Fruit fly (Drosophila melanogaster) whole organism, embryonic: ENCODE results near the gene IRSp53.

Experiments used
- Ada2b ChIP-seq: fragments of 200-800 bp; sonication (Bioruptor generic); IDR thresholded peaks from 2 replicates; pipeline ENCODE4 v1.3.6; 2022; ENCODE audit warnings: missing biosample characterization, missing genetic modification characterization
- Bteb2 ChIP-seq: fragments of 200-800 bp; sonication (Bioruptor generic); optimal IDR thresholded peaks from 2 replicates; lab custom pipeline; 2016; ENCODE audit warnings: missing biosample characterization, missing genetic modification characterization
- CG16815 ChIP-seq: fragments of 200-800 bp; sonication (Bioruptor generic); optimal IDR thresholded peaks from 3 replicates; lab custom pipeline; 2017; ENCODE audit warnings: missing biosample characterization, mild to moderate bottlenecking, missing genetic modification characterization
- CG17385 ChIP-seq: fragments of 200-800 bp; sonication (Bioruptor generic); optimal IDR thresholded peaks from 3 replicates; lab custom pipeline; 2018; ENCODE audit warnings: missing biosample characterization, mild to moderate bottlenecking, missing genetic modification characterization
- CG1832 ChIP-seq: fragments of 200-800 bp; sonication (Bioruptor generic); optimal IDR thresholded peaks from 2 replicates; lab custom pipeline; 2017; ENCODE audit warnings: missing biosample characterization, mild to moderate bottlenecking, missing genetic modification characterization, inconsistent platforms
- CG18764 ChIP-seq: fragments of 200-800 bp; sonication (Bioruptor generic); optimal IDR thresholded peaks from 3 replicates; lab custom pipeline; 2016; ENCODE audit warnings: missing biosample characterization, missing genetic modification characterization
- CG2116 ChIP-seq: fragments of 200-800 bp; sonication (Bioruptor generic); optimal IDR thresholded peaks from 3 replicates; lab custom pipeline; 2018; ENCODE audit warnings: missing biosample characterization, mild to moderate bottlenecking, missing genetic modification characterization
- CG31365 ChIP-seq: fragments of 200-800 bp; sonication (Bioruptor generic); optimal IDR thresholded peaks from 2 replicates; lab custom pipeline; 2018; ENCODE audit warnings: missing biosample characterization, mild to moderate bottlenecking, missing genetic modification characterization
- CG32767 ChIP-seq: fragments of 200-800 bp; sonication (Bioruptor generic); IDR thresholded peaks from 2 replicates; pipeline ENCODE4 v1.3.6; 2022; ENCODE audit warnings: missing biosample characterization, missing genetic modification characterization
- CG34422 ChIP-seq: fragments of 200-800 bp; sonication (Bioruptor generic); IDR thresholded peaks from 3 replicates; pipeline ENCODE4 v1.3.6; 2022; ENCODE audit warnings: missing biosample characterization, missing genetic modification characterization
- CG4360 ChIP-seq: fragments of 200-800 bp; sonication (Bioruptor generic); IDR thresholded peaks from 2 replicates; pipeline ENCODE4 v1.3.6; 2022; ENCODE audit warnings: missing biosample characterization, missing genetic modification characterization
- CG7928 ChIP-seq: fragments of 200-800 bp; sonication (Bioruptor generic); optimal IDR thresholded peaks from 2 replicates; lab custom pipeline; 2017; ENCODE audit warnings: missing biosample characterization, mild to moderate bottlenecking, missing genetic modification characterization
- CG8281 ChIP-seq: fragments of 200-800 bp; sonication (Bioruptor generic); optimal IDR thresholded peaks from 2 replicates; lab custom pipeline; 2018; ENCODE audit warnings: missing biosample characterization, mild to moderate bottlenecking, missing genetic modification characterization, moderate library complexity
- CG9727 ChIP-seq: fragments of 200-800 bp; sonication (Bioruptor generic); optimal IDR thresholded peaks from 3 replicates; lab custom pipeline; 2017; ENCODE audit warnings: missing biosample characterization, mild to moderate bottlenecking, missing genetic modification characterization
- D ChIP-seq, 2 experiments: fragments of 200-800 bp in 1 of 2; fragments of >200 bp in 1 of 2; sonication (Bioruptor generic) in 1 of 2; optimal IDR thresholded peaks; 2 replicates in 1 of 2; 3 replicates in 1 of 2; lab custom pipeline; 2017; ENCODE audit warnings: mild to moderate bottlenecking in 1 of 2, missing biosample characterization in 1 of 2, missing genetic modification characterization in 1 of 2, missing genetic modification reagents in 1 of 2
- Dbx ChIP-seq: fragments of 200-800 bp; sonication (Bioruptor generic); IDR thresholded peaks from 3 replicates; pipeline ENCODE4 v1.3.6; 2022; ENCODE audit warnings: missing biosample characterization, missing genetic modification characterization
- Dll ChIP-seq: fragments of 200-800 bp; sonication (Bioruptor generic); IDR thresholded peaks from 4 replicates; pipeline ENCODE4 v1.3.6; 2022; ENCODE audit warnings: missing biosample characterization, missing genetic modification characterization; ENCODE audit not compliant: partially characterized antibody
- Drgx ChIP-seq: fragments of 200-800 bp; sonication (Bioruptor generic); IDR thresholded peaks from 2 replicates; pipeline ENCODE4 v1.3.6; 2022; ENCODE audit warnings: missing biosample characterization, missing genetic modification characterization
- E2f1 ChIP-seq: fragments of 200-800 bp; sonication (Bioruptor generic); IDR thresholded peaks from 2 replicates; pipeline ENCODE4 v1.3.6; 2022; ENCODE audit warnings: missing biosample characterization, missing genetic modification characterization
- E2f2 ChIP-seq: fragments of 200-800 bp; sonication (Bioruptor generic); IDR thresholded peaks from 2 replicates; pipeline ENCODE4 v1.3.6; 2022; ENCODE audit warnings: missing biosample characterization, missing genetic modification characterization
- Fer3 ChIP-seq: fragments of 200-800 bp; sonication (Bioruptor generic); optimal IDR thresholded peaks from 2 replicates; lab custom pipeline; 2018; ENCODE audit warnings: missing biosample characterization, mild to moderate bottlenecking, missing genetic modification characterization, moderate library complexity
- HLH3B ChIP-seq: fragments of 200-800 bp; sonication (Bioruptor generic); IDR thresholded peaks from 2 replicates; pipeline ENCODE4 v1.3.6; 2022; ENCODE audit warnings: missing biosample characterization, missing genetic modification characterization
- NfI ChIP-seq: fragments of 200-800 bp; sonication (Bioruptor generic); optimal IDR thresholded peaks from 3 replicates; lab custom pipeline; 2018; ENCODE audit warnings: missing biosample characterization, mild to moderate bottlenecking, missing genetic modification characterization, moderate library complexity
- PHDP ChIP-seq: fragments of 200-800 bp; sonication (Bioruptor generic); optimal IDR thresholded peaks from 3 replicates; lab custom pipeline; 2018; ENCODE audit warnings: missing biosample characterization, mild to moderate bottlenecking, missing genetic modification characterization, moderate library complexity
- Pdp1 ChIP-seq, 2 experiments: fragments of 200-800 bp; sonication (Bioruptor generic); optimal IDR thresholded peaks; 3 replicates each; lab custom pipeline; 2016; ENCODE audit warnings: missing biosample characterization in 2 of 2, missing genetic modification characterization in 2 of 2, mild to moderate bottlenecking in 1 of 2, moderate library complexity in 1 of 2
- Spps ChIP-seq: fragments of 200-800 bp; sonication (Bioruptor generic); optimal IDR thresholded peaks from 2 replicates; lab custom pipeline; 2018; ENCODE audit warnings: missing biosample characterization, mild to moderate bottlenecking, missing genetic modification characterization
- Xbp1 ChIP-seq: fragments of 200-800 bp; sonication (Bioruptor generic); optimal IDR thresholded peaks from 3 replicates; lab custom pipeline; 2016; ENCODE audit warnings: missing biosample characterization, mild to moderate bottlenecking, missing genetic modification characterization
- Xrp1 ChIP-seq: fragments of 200-800 bp; sonication (Bioruptor generic); IDR thresholded peaks from 2 replicates; pipeline ENCODE4 v1.3.6; 2022; ENCODE audit warnings: missing biosample characterization, missing genetic modification characterization
- ase ChIP-seq: fragments of 200-800 bp; sonication (Bioruptor generic); IDR thresholded peaks from 3 replicates; pipeline ENCODE4 v1.3.6; 2022; ENCODE audit warnings: missing biosample characterization, missing genetic modification characterization
- bsh ChIP-seq, 2 experiments: fragments of 200-800 bp; sonication (Bioruptor generic); optimal IDR thresholded peaks; 2 replicates each; lab custom pipeline; 2017 to 2018; ENCODE audit warnings: mild to moderate bottlenecking in 2 of 2, missing biosample characterization in 2 of 2, missing genetic modification characterization in 2 of 2, moderate library complexity in 1 of 2
- cas ChIP-seq: fragments of 200-800 bp; sonication (Bioruptor generic); IDR thresholded peaks from 2 replicates; pipeline ENCODE4 v1.3.6; 2022; ENCODE audit warnings: missing biosample characterization, missing genetic modification characterization
- dmrt11E ChIP-seq: fragments of 200-800 bp; sonication (Bioruptor generic); optimal IDR thresholded peaks from 3 replicates; lab custom pipeline; 2018; ENCODE audit warnings: missing biosample characterization, mild to moderate bottlenecking, missing genetic modification characterization, moderate library complexity
- gfzf ChIP-seq: fragments of 200-800 bp; sonication (Bioruptor generic); optimal IDR thresholded peaks from 2 replicates; lab custom pipeline; 2016; ENCODE audit warnings: missing biosample characterization, mild to moderate bottlenecking, missing genetic modification characterization, moderate library complexity
- hkb ChIP-seq, 2 experiments: fragments of 200-800 bp in 1 of 2; fragments of >200 bp in 1 of 2; sonication (Bioruptor generic) in 1 of 2; IDR thresholded peaks in 1 of 2; optimal IDR thresholded peaks in 1 of 2; 2 replicates each; pipeline versions ENCODE4 v1.3.6 to Lab custom; 2017 to 2022; ENCODE audit warnings: missing biosample characterization in 1 of 2, missing genetic modification characterization in 1 of 2
- luna ChIP-seq: fragments of 200-800 bp; sonication (Bioruptor generic); optimal IDR thresholded peaks from 2 replicates; lab custom pipeline; 2016; ENCODE audit warnings: missing biosample characterization, missing genetic modification characterization
- phol ChIP-seq: fragments of 200-800 bp; sonication (Bioruptor generic); optimal IDR thresholded peaks from 3 replicates; lab custom pipeline; 2018; ENCODE audit warnings: missing biosample characterization, mild to moderate bottlenecking, missing genetic modification characterization, moderate library complexity
- prd ChIP-seq, 3 experiments: fragments of >200 bp in 2 of 3; fragments of 200-800 bp in 1 of 3; sonication (Bioruptor generic) in 1 of 3; optimal IDR thresholded peaks in 2 of 3; IDR thresholded peaks in 1 of 3; 2 replicates in 2 of 3; 3 replicates in 1 of 3; pipeline versions ENCODE4 v1.3.6 to Lab custom; 2017 to 2022; ENCODE audit warnings: missing biosample characterization in 1 of 3, missing genetic modification characterization in 1 of 3
- pzg ChIP-seq: fragments of 200-800 bp; sonication (Bioruptor generic); optimal IDR thresholded peaks from 3 replicates; lab custom pipeline; 2018; ENCODE audit warnings: missing biosample characterization, mild to moderate bottlenecking, missing genetic modification characterization, moderate library complexity
- schlank ChIP-seq: fragments of 200-800 bp; sonication (Bioruptor generic); optimal IDR thresholded peaks from 2 replicates; lab custom pipeline; 2018; ENCODE audit warnings: missing biosample characterization, mild to moderate bottlenecking, missing genetic modification characterization
- sd ChIP-seq: fragments of 200-800 bp; sonication (Bioruptor generic); optimal IDR thresholded peaks from 3 replicates; lab custom pipeline; 2018; ENCODE audit warnings: missing biosample characterization, mild to moderate bottlenecking, missing genetic modification characterization, moderate library complexity
- sob ChIP-seq: fragments of 200-800 bp; sonication (Bioruptor generic); IDR thresholded peaks from 2 replicates; pipeline ENCODE4 v1.3.6; 2022; ENCODE audit warnings: missing biosample characterization, missing genetic modification characterization
- toy ChIP-seq: fragments of 200-800 bp; sonication (Bioruptor generic); IDR thresholded peaks from 2 replicates; pipeline ENCODE4 v1.3.6; 2022; ENCODE audit warnings: missing biosample characterization, missing genetic modification characterization
- tx ChIP-seq: fragments of 200-800 bp; sonication (Bioruptor generic); optimal IDR thresholded peaks from 2 replicates; lab custom pipeline; 2016; ENCODE audit warnings: missing biosample characterization, missing genetic modification characterization
- wek ChIP-seq: fragments of 200-800 bp; sonication (Bioruptor generic); optimal IDR thresholded peaks from 3 replicates; lab custom pipeline; 2018; ENCODE audit warnings: missing biosample characterization, mild to moderate bottlenecking, missing genetic modification characterization, moderate library complexity

Gene IRSp53

dm6 chr3L:11169299-11170181, 33.7 kb downstream of the IRSp53 start, which contains the start of the genes wls and Adck5 (continued):
- TF ChIP-seq ase (GFP tag; lab: Robert Waterston, UW) (0 out of 3 replicates have a peak, but pooled peaks have one; percentile 19), CG32767 (GFP tag; lab: Robert Waterston, UW) (no peak), pzg (GFP tag; lab: Kevin White, UChicago) (peak; percentile 41), Xbp1 (GFP tag; lab: Kevin White, UChicago) (peak; percentile 26), gfzf (GFP tag; lab: Kevin White, UChicago) (peak; percentile 83), CG8281 (tag; lab: Kevin White, UChicago) (peak; percentile 15), prd (optimal IDR thresholded peaks at IDR 0.05; lab: Kevin White, UChicago) (no peak), prd (GFP tag; IDR thresholded peaks at IDR 0.05; lab: Robert Waterston, UW) (no peak), sob (GFP tag; lab: Robert Waterston, UW) (peak; percentile 55; the same call in 1 of the 2 replicates), E2f2 (GFP tag; lab: Robert Waterston, UW) (no peak; the same call in 1 of the 2 replicates), cas (GFP tag; lab: Robert Waterston, UW) (no peak), CG2116 (GFP tag; lab: Kevin White, UChicago) (peak; percentile 67), wek (GFP tag; lab: Kevin White, UChicago) (peak; percentile 62), Pdp1 (GFP tag; optimal IDR thresholded peaks at IDR 0.05; lab: Kevin White, UChicago) (peak; percentile 10 to 52), CG18764 (peak; percentile 28), CG34422 (GFP tag; lab: Robert Waterston, UW) (peak; percentile 61; the same call in 1 of the 3 replicates), schlank (tag; lab: Kevin White, UChicago) (peak; percentile 71), sd (tag; lab: Kevin White, UChicago) (no peak)
- TF ChIP-seq, all 482 proteins: peak for 204

DNA sequence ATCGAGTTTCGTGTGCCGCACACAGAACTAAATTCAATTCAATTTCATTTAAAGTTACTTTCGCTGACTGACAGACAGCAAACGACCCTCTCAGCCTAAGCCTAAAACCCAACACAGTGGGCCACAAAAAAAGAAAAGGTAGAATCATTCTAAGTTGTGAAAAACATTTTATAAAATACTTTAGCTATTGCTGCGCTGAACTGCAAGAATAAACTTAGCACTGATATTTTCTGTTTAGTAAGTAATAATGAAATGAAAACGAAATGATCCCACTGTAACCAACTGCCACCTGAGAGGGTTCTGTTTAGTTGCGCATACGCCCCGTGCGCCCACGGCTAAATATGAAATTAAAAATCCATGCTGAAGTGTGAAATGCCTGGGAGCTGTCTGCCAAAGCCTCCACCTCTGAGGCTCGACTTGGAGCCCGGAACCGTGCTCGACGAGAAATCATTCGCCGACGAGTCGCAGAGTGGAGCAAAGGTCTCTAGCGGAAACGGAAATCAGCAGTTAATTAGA, 37.3 kb downstream of the IRSp53 start, which contains the start of gene CG14142:
Gene CG14142, plus strand, starts transcription at position 466 of the 516 bp plus-strand sequence.
- TF ChIP-seq Dbx (GFP tag; lab: Robert Waterston, UW) (no peak), Fer3 (tag; lab: Kevin White, UChicago) (no peak), Xrp1 (GFP tag; lab: Robert Waterston, UW) (0 out of 2 replicates have a peak, but pooled peaks have one; percentile 10), D (optimal IDR thresholded peaks at IDR 0.05; lab: Kevin White, UChicago) (no peak), D (GFP tag; optimal IDR thresholded peaks at IDR 0.05; lab: Kevin White, UChicago) (no peak), bsh (GFP tag; optimal IDR thresholded peaks at IDR 0.05; lab: Kevin White, UChicago) (peak in 1 of 2 experiments; percentile 32), HLH3B (GFP tag; lab: Robert Waterston, UW) (0 out of 2 replicates have a peak, but pooled peaks have one; percentile 6), Spps (tag; lab: Kevin White, UChicago) (no peak), CG17385 (GFP tag; lab: Kevin White, UChicago) (no peak), NfI (no peak), toy (no peak), Bteb2 (GFP tag; lab: Kevin White, UChicago) (no peak), E2f2 (GFP tag; lab: Robert Waterston, UW) (no peak), CG9727 (GFP tag; lab: Kevin White, UChicago) (no peak), CG7928 (GFP tag; lab: Kevin White, UChicago) (no peak), Drgx (GFP tag; lab: Robert Waterston, UW) (peak; percentile 17; the same call in 1 of the 2 replicates), CG1832 (no peak), tx (GFP tag; lab: Kevin White, UChicago) (no peak), CG31365 (tag; lab: Kevin White, UChicago) (no peak), dmrt11E (tag; lab: Kevin White, UChicago) (peak; percentile 8), CG4360 (GFP tag; lab: Robert Waterston, UW) (no peak), cas (GFP tag; lab: Robert Waterston, UW) (no peak), Dll (GFP tag; lab: Robert Waterston, UW) (no peak), PHDP (no peak), E2f1 (GFP tag; lab: Robert Waterston, UW) (0 out of 2 replicates have a peak, but pooled peaks have one; percentile 12), Ada2b (0 out of 2 replicates have a peak, but pooled peaks have one; percentile 15), CG16815 (no peak), phol (no peak), luna (GFP tag; lab: Kevin White, UChicago) (no peak), hkb (optimal IDR thresholded peaks at IDR 0.05; lab: Kevin White, UChicago) (no peak), hkb (GFP tag; IDR thresholded peaks at IDR 0.05; lab: Robert Waterston, UW) (0 out of 2 replicates have a peak, but pooled peaks have one; percentile 16)
